Worm (Caenorhabditis elegans) whole organism, L3 larva: Measurements from ENCODE around the gene mrps-23.

Experiments used
- R02D3.7 ChIP-seq: fragments of 150-350 bp; optimal IDR thresholded peaks from 2 replicates; lab custom pipeline; 2014; ENCODE audit warnings: missing biosample characterization, missing genetic modification characterization
- ZK546.5 ChIP-seq: sonication (generic microtip); optimal IDR thresholded peaks from 2 replicates; lab custom pipeline; 2017; ENCODE audit warnings: missing biosample characterization, missing genetic modification characterization
- aly-2 ChIP-seq: fragments of 150-350 bp; optimal IDR thresholded peaks from 2 replicates; lab custom pipeline; 2014; ENCODE audit warnings: missing biosample characterization, missing genetic modification characterization
- ama-1 ChIP-seq: fragments of 150-350 bp; optimal IDR thresholded peaks from 2 replicates; lab custom pipeline; 2018
- ceh-28 ChIP-seq: fragments of 150-350 bp; optimal IDR thresholded peaks from 2 replicates; lab custom pipeline; 2014; ENCODE audit warnings: missing biosample characterization, missing genetic modification reagents, missing genetic modification characterization
- ceh-82 ChIP-seq: fragments of 150-350 bp; optimal IDR thresholded peaks from 2 replicates; lab custom pipeline; 2014; ENCODE audit warnings: missing biosample characterization, missing genetic modification characterization
- ceh-9 ChIP-seq: sonication (generic microtip); optimal IDR thresholded peaks from 2 replicates; lab custom pipeline; 2018; ENCODE audit warnings: missing biosample characterization, missing genetic modification characterization
- daf-12 ChIP-seq: fragments of 150-350 bp; optimal IDR thresholded peaks from 2 replicates; lab custom pipeline; 2014; ENCODE audit warnings: missing biosample characterization, missing genetic modification reagents, missing genetic modification characterization
- egl-27 ChIP-seq: sonication (generic microtip); optimal IDR thresholded peaks from 4 replicates; lab custom pipeline; 2017; ENCODE audit warnings: missing biosample characterization, missing genetic modification reagents, missing genetic modification characterization
- egl-5 ChIP-seq: fragments of 150-350 bp; optimal IDR thresholded peaks from 2 replicates; lab custom pipeline; 2017; ENCODE audit warnings: missing biosample characterization, missing genetic modification reagents, missing genetic modification characterization, inconsistent platforms
- elt-1 ChIP-seq: fragments of 150-350 bp; optimal IDR thresholded peaks from 2 replicates; lab custom pipeline; 2014; ENCODE audit warnings: missing biosample characterization, missing genetic modification characterization
- elt-2 ChIP-seq: sonication (generic microtip); optimal IDR thresholded peaks from 2 replicates; lab custom pipeline; 2016; ENCODE audit warnings: missing genetic modification reagents, mild to moderate bottlenecking, missing genetic modification characterization, missing compliant biosample characterization
- elt-3 ChIP-seq, 3 experiments: fragments of 150-350 bp in 1 of 3; sonication (generic microtip) in 2 of 3; optimal IDR thresholded peaks; 2 replicates in 2 of 3; 4 replicates in 1 of 3; lab custom pipeline; 2014 to 2017; ENCODE audit warnings: missing biosample characterization in 3 of 3, missing genetic modification characterization in 3 of 3
- fkh-10 ChIP-seq: sonication (generic microtip); optimal IDR thresholded peaks from 2 replicates; lab custom pipeline; 2017; ENCODE audit warnings: missing biosample characterization, missing genetic modification reagents, missing genetic modification characterization
- fkh-2 ChIP-seq: fragments of 150-350 bp; optimal IDR thresholded peaks from 2 replicates; lab custom pipeline; 2014; ENCODE audit warnings: missing biosample characterization, missing genetic modification reagents, missing genetic modification characterization
- hmg-11 ChIP-seq: sonication (generic microtip); optimal IDR thresholded peaks from 2 replicates; lab custom pipeline; 2016; ENCODE audit warnings: missing genetic modification characterization, missing compliant biosample characterization
- jun-1 ChIP-seq: fragments of 150-350 bp; optimal IDR thresholded peaks from 2 replicates; lab custom pipeline; 2014; ENCODE audit warnings: missing biosample characterization, missing genetic modification reagents, missing genetic modification characterization
- lin-15B ChIP-seq: fragments of 150-350 bp; optimal IDR thresholded peaks from 2 replicates; lab custom pipeline; 2014; ENCODE audit warnings: missing biosample characterization, missing genetic modification characterization
- lin-39 ChIP-seq: fragments of 150-350 bp; optimal IDR thresholded peaks from 2 replicates; lab custom pipeline; 2018; ENCODE audit warnings: missing biosample characterization, missing genetic modification reagents, missing genetic modification characterization
- lsy-12 ChIP-seq: sonication (generic microtip); optimal IDR thresholded peaks from 2 replicates; lab custom pipeline; 2016; ENCODE audit warnings: mild to moderate bottlenecking, missing genetic modification characterization, missing compliant biosample characterization
- mdl-1 ChIP-seq: fragments of 150-350 bp; optimal IDR thresholded peaks from 2 replicates; lab custom pipeline; 2014; ENCODE audit warnings: missing biosample characterization, missing genetic modification characterization
- mml-1 ChIP-seq: fragments of 150-350 bp; sonication (generic microtip); optimal IDR thresholded peaks from 3 replicates; lab custom pipeline; 2014; ENCODE audit warnings: missing biosample characterization, missing genetic modification characterization
- nfya-1 ChIP-seq: sonication (generic microtip); optimal IDR thresholded peaks from 2 replicates; lab custom pipeline; 2017; ENCODE audit warnings: missing genetic modification characterization, mild to moderate bottlenecking, missing compliant biosample characterization, antibody characterized with exemption, moderate library complexity; ENCODE audit not compliant: insufficient read depth
- nhr-11 ChIP-seq: fragments of 150-350 bp; optimal IDR thresholded peaks from 2 replicates; lab custom pipeline; 2014; ENCODE audit warnings: missing biosample characterization, missing genetic modification characterization
- nhr-12 ChIP-seq: fragments of 150-350 bp; optimal IDR thresholded peaks from 2 replicates; lab custom pipeline; 2014; ENCODE audit warnings: missing biosample characterization, missing genetic modification characterization
- nhr-23 ChIP-seq: fragments of 150-350 bp; optimal IDR thresholded peaks from 2 replicates; lab custom pipeline; 2014; ENCODE audit warnings: missing biosample characterization, missing genetic modification reagents, missing genetic modification characterization
- nhr-237 ChIP-seq: fragments of 150-350 bp; optimal IDR thresholded peaks from 2 replicates; lab custom pipeline; 2014; ENCODE audit warnings: missing biosample characterization, missing genetic modification characterization
- nhr-25 ChIP-seq: sonication (generic microtip); optimal IDR thresholded peaks from 2 replicates; lab custom pipeline; 2017; ENCODE audit warnings: missing biosample characterization, missing genetic modification characterization
- nhr-28 ChIP-seq: fragments of 150-350 bp; optimal IDR thresholded peaks from 2 replicates; lab custom pipeline; 2014; ENCODE audit warnings: missing biosample characterization, missing genetic modification characterization
- nhr-43 ChIP-seq: sonication (generic microtip); optimal IDR thresholded peaks from 2 replicates; lab custom pipeline; 2016; ENCODE audit warnings: mild to moderate bottlenecking, missing genetic modification characterization, missing compliant biosample characterization; ENCODE audit not compliant: poor library complexity, severe bottlenecking
- nhr-67 ChIP-seq: fragments of 150-350 bp; optimal IDR thresholded peaks from 2 replicates; lab custom pipeline; 2014; ENCODE audit warnings: missing biosample characterization, missing genetic modification characterization
- nhr-76 ChIP-seq: fragments of 150-350 bp; sonication (generic microtip); optimal IDR thresholded peaks from 5 replicates; lab custom pipeline; 2014; ENCODE audit warnings: missing biosample characterization, missing genetic modification characterization
- pha-4 ChIP-seq: fragments of 150-350 bp; optimal IDR thresholded peaks from 2 replicates; lab custom pipeline; 2014; ENCODE audit warnings: missing biosample characterization, missing genetic modification reagents, missing genetic modification characterization
- pqm-1 ChIP-seq: fragments of 150-350 bp; optimal IDR thresholded peaks from 2 replicates; lab custom pipeline; 2017; ENCODE audit warnings: missing biosample characterization, missing genetic modification characterization, inconsistent platforms
- sea-2 ChIP-seq: fragments of 150-350 bp; sonication (generic microtip); optimal IDR thresholded peaks from 4 replicates; lab custom pipeline; 2014; ENCODE audit warnings: missing biosample characterization, missing genetic modification reagents, missing genetic modification characterization
- skn-1 ChIP-seq: fragments of 150-350 bp; optimal IDR thresholded peaks from 2 replicates; lab custom pipeline; 2014; ENCODE audit warnings: missing biosample characterization, missing genetic modification characterization
- snpc-4 ChIP-seq: fragments of 150-350 bp; optimal IDR thresholded peaks from 2 replicates; lab custom pipeline; 2014; ENCODE audit warnings: missing biosample characterization, missing genetic modification characterization
- unc-39 ChIP-seq: sonication (generic microtip); optimal IDR thresholded peaks from 4 replicates; lab custom pipeline; 2017; ENCODE audit warnings: missing biosample characterization, missing genetic modification characterization
- zag-1 ChIP-seq: fragments of 150-350 bp; optimal IDR thresholded peaks from 2 replicates; lab custom pipeline; 2014; ENCODE audit warnings: missing biosample characterization, missing genetic modification characterization
- ztf-11 ChIP-seq: fragments of 150-350 bp; optimal IDR thresholded peaks from 2 replicates; lab custom pipeline; 2014; ENCODE audit warnings: missing biosample characterization, missing genetic modification characterization
- ztf-4 ChIP-seq: fragments of 150-350 bp; optimal IDR thresholded peaks from 2 replicates; lab custom pipeline; 2014; ENCODE audit warnings: missing biosample characterization, missing genetic modification characterization

The mrps-23 gene

ce11 chrIII:9561158-9561557 is 37.7 kb upstream of the mrps-23 start, which contains the start of gene C48B4.8:
C48B4.8 (minus strand) TSS chrIII:9561258.
- TF ChIP-seq ceh-9 (tag; lab: Kevin White, UChicago): no peak
- no peak for TF ChIP-seq nhr-12
- no peak for TF ChIP-seq nhr-23
- TF ChIP-seq nfya-1 (tag; lab: Kevin White, UChicago): no peak
- TF ChIP-seq skn-1 (tag; lab: Kevin White, UChicago): no peak
- TF ChIP-seq lin-39 (tag; lab: Kevin White, UChicago): no peak
- no peak for TF ChIP-seq nhr-28
- no peak for TF ChIP-seq sea-2 (GFP tag; lab: Kevin White, UChicago)
- TF ChIP-seq pha-4: no peak
- no peak for TF ChIP-seq pqm-1 (tag; lab: Kevin White, UChicago)
- TF ChIP-seq, all 47 proteins: peak for 0

- no peak for TF ChIP-seq ceh-28 (tag; lab: Kevin White, UChicago)
- no peak for TF ChIP-seq ztf-11 (tag; lab: Kevin White, UChicago)
- no peak for TF ChIP-seq egl-27 (tag; lab: Kevin White, UChicago)
- TF ChIP-seq hmg-11 (tag; lab: Kevin White, UChicago): no peak
- TF ChIP-seq elt-1: no peak
- no peak for TF ChIP-seq nhr-67 (tag; lab: Kevin White, UChicago)
- TF ChIP-seq, all 47 proteins: peak for 0
These were observed 36.0 kb upstream of the mrps-23 start, which contains the start of gene C48B4.7 for ce11 chrIII:9559381-9559881. C48B4.7 (minus strand) TSS chrIII:9559431.

ce11 chrIII:9558463-9558862 is 35.0 kb upstream of the mrps-23 start, which contains the start of gene C48B4.6:
C48B4.6 (minus strand) TSS chrIII:9558563.
- no peak for TF ChIP-seq nfya-1 (tag; lab: Kevin White, UChicago)
- TF ChIP-seq mdl-1 (tag; lab: Kevin White, UChicago): no peak
- TF ChIP-seq pha-4: no peak
- no peak for TF ChIP-seq lsy-12 (tag; lab: Kevin White, UChicago)
- TF ChIP-seq elt-3 (tag; optimal IDR thresholded peaks at IDR 0.05; lab: Kevin White, UChicago): no peak
- no peak for TF ChIP-seq ceh-28 (tag; lab: Kevin White, UChicago)
- no peak for TF ChIP-seq nhr-43
- TF ChIP-seq unc-39 (tag; lab: Kevin White, UChicago): no peak
- TF ChIP-seq skn-1 (tag; lab: Kevin White, UChicago): no peak
- TF ChIP-seq ztf-4 (tag; lab: Kevin White, UChicago): no peak
- TF ChIP-seq nhr-237 (tag; lab: Kevin White, UChicago): no peak
- TF ChIP-seq ztf-11 (tag; lab: Kevin White, UChicago): no peak
- no peak for TF ChIP-seq jun-1 (tag; lab: Kevin White, UChicago)
- TF ChIP-seq nhr-76 (tag; lab: Kevin White, UChicago): no peak
- TF ChIP-seq egl-5 (tag; lab: Kevin White, UChicago): no peak
- no peak for TF ChIP-seq nhr-11 (tag; lab: Kevin White, UChicago)

DNA sequence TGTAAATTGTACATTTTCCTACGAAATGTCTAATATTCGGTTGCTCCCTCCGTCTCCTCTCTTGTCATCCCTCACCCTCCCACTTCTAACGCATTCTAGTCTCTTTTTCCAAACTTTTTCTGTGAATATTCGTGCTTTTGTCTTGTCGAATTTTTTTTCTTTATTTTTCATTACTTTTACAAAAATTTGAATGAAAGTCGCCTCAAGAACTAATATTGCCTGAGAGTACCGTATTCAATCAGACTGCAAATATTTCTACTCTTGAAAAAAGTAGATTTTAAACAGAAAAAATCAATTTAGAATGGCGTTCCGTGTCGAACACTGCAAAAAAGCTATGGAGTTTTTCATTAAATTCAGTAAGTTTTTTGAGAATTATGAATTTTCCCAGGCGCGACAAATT is 32.8 kb upstream of the mrps-23 start, which contains the start of gene ZK1098.11:
TSS of gene ZK1098.11 (plus strand) at position 301 of the 400 bp plus-strand sequence.
- TF ChIP-seq ceh-9 (tag; lab: Kevin White, UChicago): no peak
- TF ChIP-seq lin-39 (tag; lab: Kevin White, UChicago): no peak
- TF ChIP-seq pha-4: no peak
- no peak for TF ChIP-seq elt-2 (tag; lab: Kevin White, UChicago)
- no peak for TF ChIP-seq zag-1
- TF ChIP-seq lin-15B (tag; lab: Kevin White, UChicago): no peak
- no peak for TF ChIP-seq aly-2
- no peak for TF ChIP-seq nhr-67 (tag; lab: Kevin White, UChicago)
- no peak for TF ChIP-seq daf-12 (tag; lab: Kevin White, UChicago)

- TF ChIP-seq nhr-43 (peak; percentile 57), fkh-2 (no peak), jun-1 (tag; lab: Kevin White, UChicago) (peak; percentile 27), snpc-4 (tag; lab: Kevin White, UChicago) (peak; percentile 90), ceh-9 (tag; lab: Kevin White, UChicago) (no peak), ceh-82 (tag; lab: Kevin White, UChicago) (peak; percentile 19), mml-1 (tag; lab: Kevin White, UChicago) (peak; percentile 87), ceh-28 (tag; lab: Kevin White, UChicago) (peak; percentile 90), fkh-10 (peak; percentile 44), nhr-25 (peak; percentile 56), nhr-23 (peak; percentile 63), mdl-1 (tag; lab: Kevin White, UChicago) (peak; percentile 87), unc-39 (tag; lab: Kevin White, UChicago) (no peak), nhr-12 (no peak), sea-2 (GFP tag; lab: Kevin White, UChicago) (peak; percentile 73), ztf-4 (tag; lab: Kevin White, UChicago) (no peak), nfya-1 (tag; lab: Kevin White, UChicago) (peak; percentile 96), R02D3.7 (peak; percentile 70), egl-5 (tag; lab: Kevin White, UChicago) (peak; percentile 88), ZK546.5 (tag; lab: Kevin White, UChicago) (no peak), ama-1 (lab: Kevin White, UChicago) (peak; percentile 58), elt-2 (tag; lab: Kevin White, UChicago) (peak; percentile 72), lin-39 (tag; lab: Kevin White, UChicago) (peak; percentile 85)
These were observed 22.7 kb upstream of the mrps-23 start, which contains the start of gene unc-16 for ce11 chrIII:9546016-9546659. unc-16 (plus strand) TSS chrIII:9546258.
